Worm (Caenorhabditis elegans) whole organism, L2 larva: ENCODE measurements around the gene ZK938.11.

Experiments
- aly-2 ChIP-seq: fragments of 150-350 bp; optimal IDR thresholded peaks from 2 replicates; lab custom pipeline; 2014; ENCODE audit warnings: missing biosample characterization, missing genetic modification characterization
- ceh-16 ChIP-seq: fragments of 150-350 bp; optimal IDR thresholded peaks from 2 replicates; lab custom pipeline; 2014; ENCODE audit warnings: missing biosample characterization, missing genetic modification characterization
- ceh-82 ChIP-seq: fragments of 150-350 bp; optimal IDR thresholded peaks from 2 replicates; lab custom pipeline; 2014; ENCODE audit warnings: missing biosample characterization, missing genetic modification characterization
- lin-11 ChIP-seq: fragments of 150-350 bp; sonication (generic microtip); optimal IDR thresholded peaks from 2 replicates; lab custom pipeline; 2014; ENCODE audit warnings: missing biosample characterization, missing genetic modification characterization, inconsistent platforms, mixed read lengths
- lin-39 ChIP-seq: fragments of 150-350 bp; optimal IDR thresholded peaks from 2 replicates; lab custom pipeline; 2014; ENCODE audit warnings: missing biosample characterization, missing genetic modification reagents, missing genetic modification characterization
- sem-4 ChIP-seq: fragments of 150-350 bp; optimal IDR thresholded peaks from 2 replicates; lab custom pipeline; 2014; ENCODE audit warnings: missing biosample characterization, missing genetic modification reagents, missing genetic modification characterization
- unc-55 ChIP-seq: fragments of 150-350 bp; sonication (generic microtip); optimal IDR thresholded peaks from 3 replicates; lab custom pipeline; 2014; ENCODE audit warnings: missing biosample characterization, missing genetic modification reagents, missing genetic modification characterization
- unc-62 ChIP-seq: fragments of 150-350 bp; optimal IDR thresholded peaks from 2 replicates; lab custom pipeline; 2014; ENCODE audit warnings: missing biosample characterization, missing genetic modification reagents, missing genetic modification characterization
- ztf-11 ChIP-seq: sonication (generic microtip); optimal IDR thresholded peaks from 2 replicates; lab custom pipeline; 2017; ENCODE audit warnings: missing biosample characterization, missing genetic modification characterization

ce11 chrII:9868207-9868606, 28.0 kb upstream of the ZK938.11 start:
- TF ChIP-seq lin-39 (tag; lab: Kevin White, UChicago) (no peak), ztf-11 (tag; lab: Kevin White, UChicago) (no peak), unc-55 (GFP tag; lab: Kevin White, UChicago) (no peak), unc-62 (GFP tag; lab: Kevin White, UChicago) (no peak), ceh-82 (no peak), ceh-16 (no peak), lin-11 (tag; lab: Kevin White, UChicago) (no peak), aly-2 (no peak), sem-4 (tag; lab: Kevin White, UChicago) (no peak)
